Worm (Caenorhabditis elegans) whole organism, late embryonic: ENCODE results near the gene nas-28.

ENCODE experiments used
- C38D4.7 ChIP-seq: fragments of 200-800 bp; sonication (Bioruptor generic); optimal IDR thresholded peaks from 2 replicates; lab custom pipeline; 2018; ENCODE audit warnings: mild to moderate bottlenecking, missing genetic modification characterization, moderate library complexity, missing compliant biosample characterization
- F13H6.1 ChIP-seq: sonication (generic microtip); optimal IDR thresholded peaks from 2 replicates; lab custom pipeline; 2016; ENCODE audit warnings: missing genetic modification characterization, missing compliant biosample characterization
- K02D7.2 ChIP-seq: sonication (generic microtip); optimal IDR thresholded peaks from 2 replicates; lab custom pipeline; 2017; ENCODE audit warnings: mild to moderate bottlenecking, missing genetic modification characterization, missing compliant biosample characterization
- T23F11.4 ChIP-seq: fragments of 200-800 bp; sonication (Bioruptor generic); optimal IDR thresholded peaks from 2 replicates; lab custom pipeline; 2018; ENCODE audit warnings: mild to moderate bottlenecking, missing genetic modification characterization, missing compliant biosample characterization
- ahr-1 ChIP-seq: sonication (generic microtip); optimal IDR thresholded peaks from 2 replicates; lab custom pipeline; 2016; ENCODE audit warnings: missing genetic modification characterization, missing compliant biosample characterization
- ceh-14 ChIP-seq: sonication (generic microtip); optimal IDR thresholded peaks from 2 replicates; lab custom pipeline; 2016; ENCODE audit warnings: missing genotype, missing genetic modification characterization, missing compliant biosample characterization
- ceh-18 ChIP-seq: sonication (generic microtip); optimal IDR thresholded peaks from 2 replicates; lab custom pipeline; 2016; ENCODE audit warnings: missing genetic modification characterization, missing compliant biosample characterization
- ceh-22 ChIP-seq: sonication (generic microtip); optimal IDR thresholded peaks from 2 replicates; lab custom pipeline; 2017; ENCODE audit warnings: missing biosample characterization, missing genetic modification characterization
- ceh-24 ChIP-seq: sonication (generic microtip); optimal IDR thresholded peaks from 2 replicates; lab custom pipeline; 2016; ENCODE audit warnings: mild to moderate bottlenecking, missing genetic modification characterization, missing compliant biosample characterization
- ceh-30 ChIP-seq: fragments of 150-350 bp; optimal IDR thresholded peaks from 2 replicates; lab custom pipeline; 2014; ENCODE audit warnings: missing biosample characterization, missing genetic modification characterization
- ceh-6 ChIP-seq: fragments of 200-800 bp; sonication (Bioruptor generic); optimal IDR thresholded peaks from 2 replicates; lab custom pipeline; 2018; ENCODE audit warnings: mild to moderate bottlenecking, missing genetic modification characterization, missing compliant biosample characterization
- che-1 ChIP-seq: sonication (generic microtip); optimal IDR thresholded peaks from 2 replicates; lab custom pipeline; 2016; ENCODE audit warnings: mild to moderate bottlenecking, missing genetic modification characterization, missing compliant biosample characterization
- dmd-4 ChIP-seq: sonication (generic microtip); optimal IDR thresholded peaks from 2 replicates; lab custom pipeline; 2016; ENCODE audit warnings: borderline replicate concordance, missing genetic modification characterization, missing compliant biosample characterization
- fkh-10 ChIP-seq: fragments of 150-350 bp; optimal IDR thresholded peaks from 2 replicates; lab custom pipeline; 2014; ENCODE audit warnings: missing biosample characterization, missing genetic modification reagents, missing genetic modification characterization
- hlh-13 ChIP-seq: fragments of 200-800 bp; sonication (Bioruptor generic); optimal IDR thresholded peaks from 2 replicates; lab custom pipeline; 2018; ENCODE audit warnings: mild to moderate bottlenecking, missing genetic modification characterization, missing compliant biosample characterization
- hlh-30 ChIP-seq: sonication (generic microtip); optimal IDR thresholded peaks from 2 replicates; lab custom pipeline; 2017; ENCODE audit warnings: antibody characterized with exemption, missing genetic modification characterization, missing compliant biosample characterization; ENCODE audit not compliant: insufficient read depth
- hlh-6 ChIP-seq: sonication (generic microtip); optimal IDR thresholded peaks from 2 replicates; lab custom pipeline; 2016; ENCODE audit warnings: missing genotype, missing genetic modification characterization, missing compliant biosample characterization
- hlh-8 ChIP-seq: sonication (generic microtip); optimal IDR thresholded peaks from 2 replicates; lab custom pipeline; 2016; ENCODE audit warnings: missing genotype, missing genetic modification characterization, missing compliant biosample characterization
- lim-6 ChIP-seq: sonication (generic microtip); optimal IDR thresholded peaks from 2 replicates; lab custom pipeline; 2016; ENCODE audit warnings: missing genetic modification characterization, missing compliant biosample characterization
- lin-11 ChIP-seq: fragments of 200-800 bp; sonication (Bioruptor generic); optimal IDR thresholded peaks from 2 replicates; lab custom pipeline; 2018; ENCODE audit warnings: mild to moderate bottlenecking, missing genetic modification characterization, missing compliant biosample characterization
- madf-2 ChIP-seq: sonication (generic microtip); optimal IDR thresholded peaks from 2 replicates; lab custom pipeline; 2017; ENCODE audit warnings: missing genetic modification characterization, missing compliant biosample characterization
- mec-3 ChIP-seq: sonication (generic microtip); optimal IDR thresholded peaks from 2 replicates; lab custom pipeline; 2016; ENCODE audit warnings: borderline replicate concordance, missing genetic modification characterization, missing compliant biosample characterization
- nfya-1 ChIP-seq: sonication (generic microtip); optimal IDR thresholded peaks from 2 replicates; lab custom pipeline; 2017; ENCODE audit warnings: missing genetic modification characterization, mild to moderate bottlenecking, missing compliant biosample characterization, antibody characterized with exemption, moderate library complexity
- nhr-11 ChIP-seq: fragments of 150-350 bp; optimal IDR thresholded peaks from 2 replicates; lab custom pipeline; 2014; ENCODE audit warnings: missing biosample characterization, missing genetic modification characterization
- nhr-232 ChIP-seq: sonication (generic microtip); optimal IDR thresholded peaks from 2 replicates; lab custom pipeline; 2016; ENCODE audit warnings: missing genetic modification characterization, missing compliant biosample characterization
- npax-4 ChIP-seq: sonication (generic microtip); optimal IDR thresholded peaks from 2 replicates; lab custom pipeline; 2016; ENCODE audit warnings: missing genetic modification characterization, missing compliant biosample characterization
- odd-2 ChIP-seq: sonication (generic microtip); optimal IDR thresholded peaks from 2 replicates; lab custom pipeline; 2017; ENCODE audit warnings: antibody characterized with exemption, mild to moderate bottlenecking, missing genetic modification characterization, missing compliant biosample characterization
- pat-9 ChIP-seq: fragments of 200-800 bp; sonication (Bioruptor generic); optimal IDR thresholded peaks from 2 replicates; lab custom pipeline; 2018; ENCODE audit warnings: mild to moderate bottlenecking, missing genetic modification characterization, moderate library complexity, missing compliant biosample characterization
- pax-1 ChIP-seq: fragments of 150-350 bp; optimal IDR thresholded peaks from 2 replicates; lab custom pipeline; 2014; ENCODE audit warnings: missing biosample characterization, missing genetic modification characterization
- pha-2 ChIP-seq: sonication (generic microtip); optimal IDR thresholded peaks from 2 replicates; lab custom pipeline; 2017; ENCODE audit warnings: mild to moderate bottlenecking, missing genetic modification characterization, missing compliant biosample characterization
- pha-4 ChIP-seq: fragments of 150-350 bp; optimal IDR thresholded peaks from 2 replicates; lab custom pipeline; 2018; ENCODE audit warnings: missing biosample characterization, missing genetic modification reagents, missing genetic modification characterization
- pros-1 ChIP-seq: fragments of 150-350 bp; optimal IDR thresholded peaks from 2 replicates; lab custom pipeline; 2014; ENCODE audit warnings: missing biosample characterization, missing genetic modification reagents, missing genetic modification characterization
- sox-2 ChIP-seq: fragments of 200-800 bp; sonication (Bioruptor generic); IDR thresholded peaks from 2 replicates; pipeline ENCODE4 v1.3.6; 2022; ENCODE audit warnings: missing genetic modification reagents, missing genetic modification characterization, missing compliant biosample characterization
- syd-9 ChIP-seq: sonication (generic microtip); optimal IDR thresholded peaks from 2 replicates; lab custom pipeline; 2016; ENCODE audit warnings: mild to moderate bottlenecking, missing genetic modification characterization, moderate library complexity, missing compliant biosample characterization
- tbx-2 ChIP-seq: sonication (generic microtip); optimal IDR thresholded peaks from 2 replicates; lab custom pipeline; 2016; ENCODE audit warnings: missing genetic modification characterization, missing compliant biosample characterization
- unc-55 ChIP-seq: sonication (generic microtip); optimal IDR thresholded peaks from 2 replicates; lab custom pipeline; 2017; ENCODE audit warnings: missing biosample characterization, missing genetic modification reagents, missing genetic modification characterization
- unc-86 ChIP-seq: sonication (generic microtip); optimal IDR thresholded peaks from 2 replicates; lab custom pipeline; 2016; ENCODE audit warnings: missing genetic modification characterization, missing compliant biosample characterization

Gene nas-28

ce11 chrIII:6170038-6170437 is 13.0 kb downstream of the nas-28 start (continued):
- TF ChIP-seq madf-2 (tag; lab: Kevin White, UChicago): no peak
- no peak for TF ChIP-seq pha-2 (tag; lab: Kevin White, UChicago)
- peak; percentile 45 for TF ChIP-seq ceh-18
- TF ChIP-seq ceh-24 (tag; lab: Kevin White, UChicago): no peak
- no peak for TF ChIP-seq nhr-232
- TF ChIP-seq fkh-10 (GFP tag; lab: Kevin White, UChicago): no peak
- TF ChIP-seq nfya-1: peak; percentile 35
- no peak for TF ChIP-seq C38D4.7 (GFP tag; lab: Kevin White, UChicago)
- no peak for TF ChIP-seq che-1 (tag; lab: Kevin White, UChicago)
- TF ChIP-seq dmd-4: no peak
- TF ChIP-seq T23F11.4 (GFP tag; lab: Kevin White, UChicago): no peak
- TF ChIP-seq ceh-30 (tag; lab: Kevin White, UChicago): no peak
- TF ChIP-seq ahr-1 (tag; lab: Kevin White, UChicago): no peak
- no peak for TF ChIP-seq K02D7.2 (tag; lab: Kevin White, UChicago)
- TF ChIP-seq tbx-2: no peak
- peak; percentile 44 for TF ChIP-seq unc-55 (GFP tag; lab: Kevin White, UChicago)
- TF ChIP-seq lin-11 (tag; lab: Kevin White, UChicago): no peak
- no peak for TF ChIP-seq mec-3 (tag; lab: Kevin White, UChicago)
- TF ChIP-seq, all 69 proteins: peak for 6

- TF ChIP-seq sox-2 (GFP tag; lab: Robert Waterston, UW): no peak
- no peak for TF ChIP-seq unc-55 (GFP tag; lab: Kevin White, UChicago)
- no peak for TF ChIP-seq F13H6.1 (tag; lab: Kevin White, UChicago)
- no peak for TF ChIP-seq ceh-14 (tag; lab: Kevin White, UChicago)
- no peak for TF ChIP-seq npax-4 (tag; lab: Kevin White, UChicago)
These were observed 14.4 kb downstream of the nas-28 start, which contains the start of gene efk-1 for ce11 chrIII:6168497-6169227. Gene efk-1, minus strand, starts transcription at chrIII:6168547.

- no peak for TF ChIP-seq ceh-6 (GFP tag; lab: Kevin White, UChicago)
- no peak for TF ChIP-seq ceh-22 (tag; lab: Kevin White, UChicago)
- no peak for TF ChIP-seq pha-4 (tag; lab: Kevin White, UChicago)
- TF ChIP-seq unc-86 (tag; lab: Kevin White, UChicago): no peak
- no peak for TF ChIP-seq K02D7.2 (tag; lab: Kevin White, UChicago)
- TF ChIP-seq hlh-8 (tag; lab: Kevin White, UChicago): no peak
- no peak for TF ChIP-seq hlh-13
- no peak for TF ChIP-seq lim-6
- TF ChIP-seq hlh-30 (tag; lab: Kevin White, UChicago): no peak
- no peak for TF ChIP-seq pax-1 (tag; lab: Kevin White, UChicago)
- TF ChIP-seq pros-1 (tag; lab: Kevin White, UChicago): no peak
- no peak for TF ChIP-seq odd-2
- TF ChIP-seq syd-9: no peak
- no peak for TF ChIP-seq nhr-11 (tag; lab: Kevin White, UChicago)
- TF ChIP-seq ceh-14 (tag; lab: Kevin White, UChicago): no peak
- TF ChIP-seq hlh-6 (tag; lab: Kevin White, UChicago): no peak
These were observed 16.4 kb downstream of the nas-28 start for ce11 chrIII:6166634-6167033.

- TF ChIP-seq unc-86 (tag; lab: Kevin White, UChicago) (no peak), pat-9 (tag; lab: Kevin White, UChicago) (no peak)
These were observed 17.8 kb downstream of the nas-28 start for ce11 chrIII:6165240-6165639.
